Worm (Caenorhabditis elegans) whole organism, early embryonic: ENCODE measurements around the gene otub-3.

ENCODE experiments used
- ama-1 ChIP-seq: fragments of 150-350 bp; optimal IDR thresholded peaks from 2 replicates; lab custom pipeline; 2014
- ceh-13 ChIP-seq: fragments of 200-800 bp; sonication (Bioruptor generic); optimal IDR thresholded peaks from 2 replicates; lab custom pipeline; 2018; ENCODE audit warnings: mild to moderate bottlenecking, missing genetic modification characterization, missing compliant biosample characterization
- tra-4 ChIP-seq: sonication (generic microtip); optimal IDR thresholded peaks from 2 replicates; lab custom pipeline; 2017; ENCODE audit warnings: missing genetic modification characterization, missing compliant biosample characterization

DNA sequence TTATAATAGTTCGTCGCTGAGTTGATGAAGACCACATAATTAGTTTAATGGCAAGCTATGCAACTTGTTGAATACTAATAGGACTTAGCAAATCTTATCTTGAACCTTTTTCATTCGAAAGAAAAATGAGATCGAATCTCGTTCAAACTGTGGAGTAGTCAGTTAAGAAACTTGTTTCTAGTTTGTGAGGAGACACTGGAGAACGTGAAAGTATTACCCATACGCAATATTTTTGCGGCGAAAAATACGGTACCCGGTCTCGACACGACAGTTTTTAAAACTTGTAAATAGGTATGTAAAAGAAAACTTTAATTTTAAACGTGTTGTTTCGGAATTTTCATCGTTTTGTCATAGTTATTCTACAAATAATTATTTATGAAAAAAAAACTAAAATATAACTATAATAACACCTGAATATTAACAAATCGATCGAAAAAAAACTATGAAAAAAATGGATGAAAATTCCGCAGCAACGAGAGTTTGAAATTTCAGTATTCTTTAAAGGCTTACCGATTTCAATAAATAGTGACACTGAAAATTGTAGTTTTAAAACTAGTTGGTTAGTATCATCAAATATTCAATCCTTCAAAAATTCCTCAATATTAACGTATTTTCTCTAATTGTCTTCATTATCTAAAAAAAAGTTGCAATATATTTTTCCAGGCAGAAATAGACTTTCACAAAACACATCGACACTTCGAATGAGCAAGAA lies 17.8 kb downstream of the otub-3 start, which contains the start of the genes F20C5.7 and parg-1:
- TF ChIP-seq ama-1 (lab: Kevin White, UChicago) (no peak), ceh-13 (no peak), tra-4 (no peak)
